Fruit fly (Drosophila melanogaster) whole organism, pupa: Measurements from ENCODE around the gene smash.

Experiments
- CG10348 ChIP-seq: fragments of 200-800 bp; sonication (Bioruptor generic); IDR thresholded peaks from 2 replicates; pipeline ENCODE4 v1.3.6; 2022; ENCODE audit warnings: missing biosample characterization, missing genetic modification characterization
- CG12605 ChIP-seq: fragments of 200-800 bp; sonication (Bioruptor generic); IDR thresholded peaks from 2 replicates; pipeline ENCODE4 v1.3.6; 2022; ENCODE audit warnings: missing biosample characterization, missing genetic modification characterization
- CG13204 ChIP-seq: fragments of 200-800 bp; sonication (Bioruptor generic); optimal IDR thresholded peaks from 2 replicates; lab custom pipeline; 2018; ENCODE audit warnings: missing biosample characterization, mild to moderate bottlenecking, missing genetic modification characterization, moderate library complexity
- CG14655 ChIP-seq: fragments of 200-800 bp; sonication (Bioruptor generic); optimal IDR thresholded peaks from 3 replicates; lab custom pipeline; 2017; ENCODE audit warnings: mild to moderate bottlenecking, missing biosample characterization, missing genetic modification reagents, missing genetic modification characterization
- CG15710 ChIP-seq: fragments of 200-800 bp; sonication (Bioruptor generic); optimal IDR thresholded peaks from 2 replicates; lab custom pipeline; 2018; ENCODE audit warnings: missing biosample characterization, mild to moderate bottlenecking, missing genetic modification characterization, moderate library complexity
- CG17806 ChIP-seq: fragments of 200-800 bp; sonication (Bioruptor generic); optimal IDR thresholded peaks from 2 replicates; lab custom pipeline; 2018; ENCODE audit warnings: missing biosample characterization, mild to moderate bottlenecking, missing genetic modification characterization, moderate library complexity
- CG32121 ChIP-seq: fragments of 200-800 bp; sonication (Bioruptor generic); IDR thresholded peaks from 2 replicates; pipeline ENCODE4 v1.3.6; 2022; ENCODE audit warnings: missing biosample characterization, missing genetic modification characterization
- CG34367 ChIP-seq: fragments of 200-800 bp; sonication (Bioruptor generic); optimal IDR thresholded peaks from 2 replicates; lab custom pipeline; 2018; ENCODE audit warnings: missing biosample characterization, mild to moderate bottlenecking, missing genetic modification characterization
- CG4496 ChIP-seq: fragments of 200-800 bp; sonication (Bioruptor generic); IDR thresholded peaks from 3 replicates; pipeline ENCODE4 v1.3.6; 2022; ENCODE audit warnings: missing biosample characterization, missing genetic modification characterization
- CG8159 ChIP-seq: fragments of 200-800 bp; sonication (Bioruptor generic); optimal IDR thresholded peaks from 3 replicates; lab custom pipeline; 2018; ENCODE audit warnings: missing biosample characterization, mild to moderate bottlenecking, missing genetic modification characterization, moderate library complexity
- CG8301 ChIP-seq: fragments of 200-800 bp; sonication (Bioruptor generic); optimal IDR thresholded peaks from 2 replicates; lab custom pipeline; 2018; ENCODE audit warnings: missing biosample characterization, mild to moderate bottlenecking, missing genetic modification characterization
- CG9948 ChIP-seq: fragments of 200-800 bp; sonication (Bioruptor generic); optimal IDR thresholded peaks from 2 replicates; lab custom pipeline; 2018; ENCODE audit warnings: missing biosample characterization, mild to moderate bottlenecking, missing genetic modification characterization, moderate library complexity
- D1 ChIP-seq: fragments of 200-800 bp; sonication (Bioruptor generic); optimal IDR thresholded peaks from 2 replicates; lab custom pipeline; 2018; ENCODE audit warnings: missing biosample characterization, mild to moderate bottlenecking, missing genetic modification characterization, moderate library complexity
- EcR ChIP-seq: fragments of 200-800 bp; sonication (Bioruptor generic); optimal IDR thresholded peaks from 3 replicates; lab custom pipeline; 2019; ENCODE audit warnings: missing biosample characterization, missing genetic modification characterization, mild to moderate bottlenecking, moderate library complexity, missing genetic modification reagents
- Ets98B ChIP-seq: fragments of 200-800 bp; sonication (Bioruptor generic); IDR thresholded peaks from 2 replicates; pipeline ENCODE4 v1.3.6; 2022; ENCODE audit warnings: missing biosample characterization, missing genetic modification characterization
- Pif1A ChIP-seq: fragments of 200-800 bp; sonication (Bioruptor generic); optimal IDR thresholded peaks from 3 replicates; lab custom pipeline; 2016; ENCODE audit warnings: missing biosample characterization, missing genetic modification characterization
- Pif1B ChIP-seq: fragments of 200-800 bp; sonication (Bioruptor generic); optimal IDR thresholded peaks from 3 replicates; lab custom pipeline; 2016; ENCODE audit warnings: missing biosample characterization, missing genetic modification characterization
- Snoo ChIP-seq: fragments of 200-800 bp; sonication (Bioruptor generic); optimal IDR thresholded peaks from 3 replicates; lab custom pipeline; 2017; ENCODE audit warnings: missing biosample characterization, mild to moderate bottlenecking, missing genetic modification characterization, inconsistent platforms
- fd96Ca ChIP-seq: fragments of 200-800 bp; sonication (Bioruptor generic); IDR thresholded peaks from 3 replicates; pipeline ENCODE4 v1.3.6; 2022; ENCODE audit warnings: missing biosample characterization, missing genetic modification characterization
- gl ChIP-seq: fragments of 200-800 bp; sonication (Bioruptor generic); optimal IDR thresholded peaks from 2 replicates; lab custom pipeline; 2018; ENCODE audit warnings: missing biosample characterization, mild to moderate bottlenecking, missing genetic modification characterization
- rn ChIP-seq: fragments of 200-800 bp; sonication (Bioruptor generic); IDR thresholded peaks from 2 replicates; pipeline ENCODE4 v1.3.6; 2022; ENCODE audit warnings: missing biosample characterization, missing genetic modification characterization

Gene smash

DNA sequence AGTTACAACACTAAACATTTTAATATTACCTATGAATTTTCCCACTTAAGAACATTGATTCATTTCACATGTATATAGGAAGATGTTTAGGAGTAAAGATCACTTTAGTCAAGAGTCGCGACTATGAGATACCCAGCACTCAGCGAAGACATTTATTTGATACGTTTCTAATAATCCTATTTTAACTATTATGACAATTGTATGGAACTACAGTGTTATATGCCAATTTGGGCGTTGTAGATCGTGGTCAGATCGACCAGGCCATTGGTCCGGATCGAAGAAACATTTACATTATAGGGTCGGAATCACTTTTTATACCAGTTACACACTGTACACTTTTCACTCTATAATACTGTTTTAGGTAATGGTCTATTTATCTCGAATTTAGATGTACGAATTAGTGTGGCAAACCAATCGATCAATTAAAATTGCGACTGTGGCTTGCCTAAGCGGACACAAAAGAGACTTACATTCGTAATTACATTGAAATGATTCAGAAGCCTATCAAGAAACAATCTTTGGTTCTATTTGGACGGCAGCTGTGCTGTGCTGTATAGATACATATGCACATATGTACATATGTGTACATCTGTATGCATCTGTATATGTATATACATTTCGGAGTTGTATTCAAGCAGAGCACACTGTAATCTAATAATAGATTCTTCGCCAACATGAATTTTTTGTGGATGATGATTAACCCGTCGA lies 18.7 kb upstream of the smash start:
- TF ChIP-seq fd96Ca (GFP tag; lab: Robert Waterston, UW) (no peak), rn (GFP tag; lab: Robert Waterston, UW) (no peak), CG10348 (GFP tag; lab: Robert Waterston, UW) (no peak), D1 (tag; lab: Kevin White, UChicago) (no peak), CG8159 (tag; lab: Kevin White, UChicago) (no peak), CG4496 (GFP tag; lab: Robert Waterston, UW) (no peak), Ets98B (GFP tag; lab: Robert Waterston, UW) (no peak), Snoo (tag; lab: Kevin White, UChicago) (no peak), CG32121 (GFP tag; lab: Robert Waterston, UW) (no peak), CG8301 (no peak), Pif1B (no peak), EcR (no peak), CG34367 (tag; lab: Kevin White, UChicago) (no peak), CG14655 (GFP tag; lab: Kevin White, UChicago) (no peak), CG15710 (tag; lab: Kevin White, UChicago) (no peak), CG12605 (GFP tag; lab: Robert Waterston, UW) (no peak), gl (no peak), CG13204 (GFP tag; lab: Kevin White, UChicago) (no peak)

- TF ChIP-seq CG14655 (GFP tag; lab: Kevin White, UChicago), result no peak
- no peak for TF ChIP-seq Pif1B
- no peak for TF ChIP-seq CG10348 (GFP tag; lab: Robert Waterston, UW)
- no peak for TF ChIP-seq D1 (tag; lab: Kevin White, UChicago)
- no peak for TF ChIP-seq CG12605 (GFP tag; lab: Robert Waterston, UW)
- no peak for TF ChIP-seq EcR
- TF ChIP-seq Snoo (tag; lab: Kevin White, UChicago), result no peak
- no peak for TF ChIP-seq rn (GFP tag; lab: Robert Waterston, UW)
- TF ChIP-seq Pif1A (GFP tag; lab: Kevin White, UChicago), result no peak
- no peak for TF ChIP-seq CG8301
- no peak for TF ChIP-seq CG8159 (tag; lab: Kevin White, UChicago)
Measured at dm6 chr3R:4641254-4641573, 18.2 kb upstream of the smash start.

- peak; percentile 80 for TF ChIP-seq CG4496 (GFP tag; lab: Robert Waterston, UW)
- peak; percentile 81 for TF ChIP-seq CG17806 (tag; lab: Kevin White, UChicago)
- TF ChIP-seq Ets98B (GFP tag; lab: Robert Waterston, UW), result peak; percentile 75
- peak; percentile 84 for TF ChIP-seq CG8159 (tag; lab: Kevin White, UChicago)
- no peak for TF ChIP-seq fd96Ca (GFP tag; lab: Robert Waterston, UW)
- no peak for TF ChIP-seq CG14655 (GFP tag; lab: Kevin White, UChicago)
- no peak for TF ChIP-seq CG13204 (GFP tag; lab: Kevin White, UChicago)
- peak; percentile 76 for TF ChIP-seq rn (GFP tag; lab: Robert Waterston, UW)
- TF ChIP-seq EcR, result no peak
- no peak for TF ChIP-seq gl
- peak; percentile 29 for TF ChIP-seq Pif1B
- peak; percentile 49 for TF ChIP-seq Pif1A (GFP tag; lab: Kevin White, UChicago)
- TF ChIP-seq CG8301, result peak; percentile 76
- TF ChIP-seq CG15710 (tag; lab: Kevin White, UChicago), result peak; percentile 78
- peak; percentile 84 for TF ChIP-seq CG32121 (GFP tag; lab: Robert Waterston, UW)
- peak; percentile 20 for TF ChIP-seq D1 (tag; lab: Kevin White, UChicago)
- no peak for TF ChIP-seq CG12605 (GFP tag; lab: Robert Waterston, UW)
- peak; percentile 75 for TF ChIP-seq CG9948
- TF ChIP-seq CG10348 (GFP tag; lab: Robert Waterston, UW), result no peak
- peak; percentile 74 for TF ChIP-seq Snoo (tag; lab: Kevin White, UChicago)
- TF ChIP-seq CG34367 (tag; lab: Kevin White, UChicago), result peak; percentile 62
Measured at dm6 chr3R:4641616-4642102, 17.7 kb upstream of the smash start, which contains the start of the genes CG9775, MED31 and slx1. Gene CG9775 (minus strand): TSS chr3R:4641838. Gene MED31 (plus strand): TSS chr3R:4641963. Gene slx1 (plus strand): TSS chr3R:4641963.

DNA sequence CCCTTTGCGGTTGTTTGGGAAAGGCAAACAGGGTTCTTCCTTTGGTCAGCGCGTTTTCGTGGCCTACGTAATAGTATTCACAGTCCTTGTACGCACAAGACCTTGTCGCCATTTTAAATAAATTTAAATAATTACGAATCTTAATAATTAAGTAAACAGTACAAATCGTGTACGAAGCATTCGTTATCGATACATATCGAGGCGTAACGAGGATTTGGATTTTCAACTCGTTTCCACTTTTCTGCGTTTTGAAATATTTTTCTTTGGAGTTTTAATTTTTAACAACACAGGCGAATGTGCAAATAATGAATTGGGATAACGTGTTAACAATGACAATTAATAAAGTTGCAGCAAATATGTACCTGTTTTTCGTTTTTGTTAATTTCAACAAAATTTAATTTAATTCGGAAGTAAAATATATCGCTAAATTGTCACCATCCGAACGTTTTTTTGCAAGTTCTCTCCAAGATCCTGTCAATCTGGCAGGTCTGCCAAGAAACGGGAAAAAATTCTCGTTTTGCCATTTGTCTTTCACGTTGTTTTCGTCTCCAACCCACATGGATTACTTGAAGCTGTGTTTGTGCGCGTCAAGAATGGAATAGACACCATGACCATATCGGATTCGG lies 13.8 kb upstream of the smash start, which contains the start of the genes Dlip2 and rpk:
Gene Dlip2 (minus strand): TSS at position 199 of the 626 bp plus-strand sequence.
Gene rpk (plus strand): TSS at position 525 of the 626 bp plus-strand sequence.
- TF ChIP-seq CG13204 (GFP tag; lab: Kevin White, UChicago), result no peak
- TF ChIP-seq CG14655 (GFP tag; lab: Kevin White, UChicago), result no peak
- no peak for TF ChIP-seq CG12605 (GFP tag; lab: Robert Waterston, UW)
- TF ChIP-seq CG8159 (tag; lab: Kevin White, UChicago), result peak; percentile 1
- TF ChIP-seq rn (GFP tag; lab: Robert Waterston, UW), result no peak
- no peak for TF ChIP-seq CG34367 (tag; lab: Kevin White, UChicago)

dm6 chr3R:4649126-4649811 lies 10.1 kb upstream of the smash start, which contains the start of gene Karybeta3:
Gene Karybeta3 (plus strand): TSS chr3R:4649176.
- TF ChIP-seq gl (peak; percentile 27), CG34367 (tag; lab: Kevin White, UChicago) (peak; percentile 38), CG14655 (GFP tag; lab: Kevin White, UChicago) (no peak), Ets98B (GFP tag; lab: Robert Waterston, UW) (peak; percentile 85), fd96Ca (GFP tag; lab: Robert Waterston, UW) (peak; percentile 87; the same call in 2 of the 3 replicates), CG9948 (no peak), CG12605 (GFP tag; lab: Robert Waterston, UW) (peak; percentile 75), CG8301 (no peak), rn (GFP tag; lab: Robert Waterston, UW) (peak; percentile 47; the same call in 1 of the 2 replicates), Pif1B (no peak), EcR (peak; percentile 2), CG32121 (GFP tag; lab: Robert Waterston, UW) (peak; percentile 73), Snoo (tag; lab: Kevin White, UChicago) (peak; percentile 70), CG17806 (tag; lab: Kevin White, UChicago) (peak; percentile 40), CG15710 (tag; lab: Kevin White, UChicago) (peak; percentile 73), CG8159 (tag; lab: Kevin White, UChicago) (peak; percentile 53), CG4496 (GFP tag; lab: Robert Waterston, UW) (peak; percentile 89), CG10348 (GFP tag; lab: Robert Waterston, UW) (peak; percentile 9; the same call in 1 of the 2 replicates), Pif1A (GFP tag; lab: Kevin White, UChicago) (peak; percentile 81), CG13204 (GFP tag; lab: Kevin White, UChicago) (no peak), D1 (tag; lab: Kevin White, UChicago) (no peak)
